Fruit fly (Drosophila melanogaster) whole organism, wandering third instar larva: Measurements from ENCODE around the gene CG40485.

Experiments
- Abd-B ChIP-seq: fragments of >200 bp; optimal IDR thresholded peaks from 2 replicates; lab custom pipeline; 2017; ENCODE audit warnings: missing biosample characterization, missing genetic modification characterization
- CG32264 ChIP-seq: fragments of 200-800 bp; sonication (Bioruptor generic); optimal IDR thresholded peaks from 2 replicates; lab custom pipeline; 2016; ENCODE audit warnings: missing biosample characterization, missing genetic modification characterization
- CrebA ChIP-seq: fragments of 200-800 bp; sonication (Bioruptor generic); optimal IDR thresholded peaks from 2 replicates; lab custom pipeline; 2016; ENCODE audit warnings: missing biosample characterization, mild to moderate bottlenecking, missing genetic modification characterization, borderline replicate concordance
- Dif ChIP-seq: fragments of 200-275, 200-300 bp; sonication (Bioruptor generic); optimal IDR thresholded peaks from 2 replicates; lab custom pipeline; 2018; ENCODE audit warnings: missing biosample characterization, missing genetic modification characterization; ENCODE audit not compliant: partially characterized antibody
- HLH106 ChIP-seq: fragments of 200-800 bp; optimal IDR thresholded peaks from 3 replicates; lab custom pipeline; 2019; ENCODE audit warnings: missing biosample characterization, mild to moderate bottlenecking, missing genetic modification characterization, moderate library complexity
- Hnf4 ChIP-seq: fragments of 200-800 bp; sonication (Bioruptor generic); optimal IDR thresholded peaks from 2 replicates; lab custom pipeline; 2016; ENCODE audit warnings: missing biosample characterization, mild to moderate bottlenecking, missing genetic modification characterization
- Hr78 ChIP-seq: fragments of >200 bp; optimal IDR thresholded peaks from 2 replicates; lab custom pipeline; 2017; ENCODE audit warnings: missing biosample characterization, missing genetic modification characterization
- Hr83 ChIP-seq: fragments of 200-300 bp; sonication (Bioruptor generic); optimal IDR thresholded peaks from 2 replicates; lab custom pipeline; 2016; ENCODE audit warnings: missing biosample characterization, mild to moderate bottlenecking, missing genetic modification characterization, moderate library complexity; ENCODE audit not compliant: poor library complexity, severe bottlenecking
- Myc ChIP-seq: fragments of >200 bp; optimal IDR thresholded peaks from 2 replicates; lab custom pipeline; 2017
- OdsH ChIP-seq: fragments of 200-800 bp; sonication (Bioruptor generic); optimal IDR thresholded peaks from 2 replicates; lab custom pipeline; 2016; ENCODE audit warnings: missing biosample characterization, mild to moderate bottlenecking, missing genetic modification characterization
- dl ChIP-seq, 2 experiments: fragments of 175-275, 200-275 bp in 1 of 2; fragments of 200-275 bp in 1 of 2; sonication (Bioruptor generic); optimal IDR thresholded peaks; lab custom pipeline; 2018; ENCODE audit warnings: mild to moderate bottlenecking in 2 of 2, missing biosample characterization in 2 of 2, missing genetic modification characterization in 2 of 2, moderate library complexity in 2 of 2; ENCODE audit not compliant: partially characterized antibody in 2 of 2, insufficient read depth in 1 of 2
- ey ChIP-seq: fragments of 200-800 bp; sonication (Bioruptor generic); optimal IDR thresholded peaks from 2 replicates; lab custom pipeline; 2016; ENCODE audit warnings: missing biosample characterization, missing genetic modification characterization
- foxo ChIP-seq, 2 experiments: fragments of 200-800 bp; sonication (Bioruptor generic); optimal IDR thresholded peaks; 2 replicates in 1 of 2; 3 replicates in 1 of 2; lab custom pipeline; 2016 to 2017; ENCODE audit warnings: missing biosample characterization in 2 of 2, missing genetic modification characterization in 2 of 2
- fru ChIP-seq: fragments of 200-800 bp; sonication (Bioruptor generic); optimal IDR thresholded peaks from 3 replicates; lab custom pipeline; 2016; ENCODE audit warnings: missing biosample characterization, mild to moderate bottlenecking, missing genetic modification characterization
- h ChIP-seq: fragments of 200-800 bp; sonication (Bioruptor generic); optimal IDR thresholded peaks from 3 replicates; lab custom pipeline; 2016; ENCODE audit warnings: missing biosample characterization, mild to moderate bottlenecking, missing genetic modification characterization
- sv ChIP-seq: fragments of 200-800 bp; sonication (Bioruptor generic); optimal IDR thresholded peaks from 3 replicates; lab custom pipeline; 2016; ENCODE audit warnings: missing biosample characterization, missing genetic modification characterization
- usp ChIP-seq: fragments of >200 bp; optimal IDR thresholded peaks from 2 replicates; lab custom pipeline; 2017; ENCODE audit warnings: missing biosample characterization, missing genetic modification characterization
- woc ChIP-seq: sonication (Bioruptor generic); optimal IDR thresholded peaks from 2 replicates; lab custom pipeline; 2016; ENCODE audit warnings: missing biosample characterization, mild to moderate bottlenecking, missing genetic modification characterization

CG40485 gene

DNA sequence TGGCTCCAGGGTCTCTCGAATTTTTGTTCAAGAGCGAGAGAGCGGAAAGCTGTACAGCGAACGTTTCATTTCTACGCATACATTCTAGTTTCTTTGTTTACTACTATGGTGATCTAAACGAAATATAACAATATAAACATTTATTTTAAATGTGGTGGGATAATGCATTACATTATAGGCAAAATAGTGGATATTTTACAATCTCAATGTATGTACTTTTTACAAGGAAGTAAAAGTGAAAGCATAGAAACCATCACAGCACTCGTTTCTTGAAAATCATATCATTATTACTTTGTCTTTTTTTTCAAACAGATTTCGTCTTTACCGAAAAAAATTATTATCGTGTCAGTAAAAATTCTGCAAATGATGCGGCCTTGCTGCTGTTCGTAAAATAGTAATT lies 17.1 kb downstream of the CG40485 start, which contains the start of gene Cnep1r1:
TSS of gene Cnep1r1 (plus strand) at position 301 of the 400 bp plus-strand sequence.
- TF ChIP-seq h (no peak), CrebA (GFP tag; lab: Kevin White, UChicago) (no peak), CG32264 (GFP tag; lab: Kevin White, UChicago) (no peak), Abd-B (GFP tag; lab: Kevin White, UChicago) (no peak), foxo (GFP tag; optimal IDR thresholded peaks at IDR 0.05; lab: Kevin White, UChicago) (no peak), HLH106 (tag; lab: Kevin White, UChicago) (no peak), fru (GFP tag; lab: Kevin White, UChicago) (no peak), Myc (lab: Kevin White, UChicago) (no peak), usp (GFP tag; lab: Kevin White, UChicago) (no peak), dl (GFP tag; optimal IDR thresholded peaks at IDR 0.05; lab: Kevin White, UChicago; ENCODE audit: insufficient read depth in 1 of 2, partially characterized antibody in 2 of 2) (no peak), Hnf4 (no peak)

DNA sequence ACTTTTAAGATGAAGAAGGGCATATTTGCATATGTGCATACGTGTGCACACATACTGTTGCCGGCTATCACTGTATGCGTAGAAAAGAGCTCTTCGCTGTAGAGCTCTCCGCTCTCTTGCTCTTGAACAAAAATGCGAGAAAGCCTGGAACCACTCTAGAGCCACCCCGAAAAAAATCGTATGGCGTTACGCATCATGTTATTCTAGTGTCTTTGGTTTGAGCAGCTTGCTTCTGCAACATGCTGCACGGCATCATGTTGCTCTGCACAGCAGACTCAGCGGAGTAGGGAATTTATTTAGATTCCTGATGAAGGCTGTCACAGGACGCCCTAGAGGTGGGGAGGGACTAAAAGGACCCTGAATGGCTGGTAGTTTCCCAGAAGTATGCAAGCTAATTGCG lies 44.3 kb downstream of the CG40485 start:
- TF ChIP-seq woc (no peak), Hr83 (no peak), ey (GFP tag; lab: Kevin White, UChicago) (no peak), OdsH (no peak), Abd-B (GFP tag; lab: Kevin White, UChicago) (no peak), HLH106 (tag; lab: Kevin White, UChicago) (no peak), sv (no peak), Dif (GFP tag; lab: Kevin White, UChicago) (no peak), Hr78 (no peak), CrebA (GFP tag; lab: Kevin White, UChicago) (no peak), foxo (GFP tag; optimal IDR thresholded peaks at IDR 0.05; lab: Kevin White, UChicago) (no peak)
